Fruit fly (Drosophila melanogaster) whole organism, embryonic: ENCODE data around the gene pck.

ENCODE experiments used
- Asciz ChIP-seq: fragments of 200-800 bp; sonication (Bioruptor generic); optimal IDR thresholded peaks from 2 replicates; lab custom pipeline; 2017; ENCODE audit warnings: missing biosample characterization, mild to moderate bottlenecking, missing genetic modification characterization, missing genetic modification reagents
- B-H1 ChIP-seq: fragments of 200-800 bp; sonication (Bioruptor generic); IDR thresholded peaks from 3 replicates; pipeline ENCODE4 v1.3.6; 2022; ENCODE audit warnings: missing biosample characterization, missing genetic modification characterization
- Bdp1 ChIP-seq: fragments of 200-800 bp; sonication (Bioruptor generic); optimal IDR thresholded peaks from 3 replicates; lab custom pipeline; 2016; ENCODE audit warnings: missing biosample characterization, missing genetic modification characterization
- CG10147 ChIP-seq: fragments of 200-800 bp; sonication (Bioruptor generic); optimal IDR thresholded peaks from 2 replicates; lab custom pipeline; 2019; ENCODE audit warnings: missing biosample characterization, mild to moderate bottlenecking, missing genetic modification characterization, moderate library complexity
- CG12391 ChIP-seq: fragments of 200-800 bp; sonication (Bioruptor generic); optimal IDR thresholded peaks from 3 replicates; lab custom pipeline; 2018; ENCODE audit warnings: missing biosample characterization, mild to moderate bottlenecking, missing genetic modification characterization, moderate library complexity
- CG14014 ChIP-seq: fragments of 200-800 bp; sonication (Bioruptor generic); IDR thresholded peaks from 2 replicates; pipeline ENCODE4 v1.3.6; 2022; ENCODE audit warnings: missing biosample characterization, missing genetic modification characterization
- CG16863 ChIP-seq: fragments of 200-800 bp; sonication (Bioruptor generic); optimal IDR thresholded peaks from 3 replicates; lab custom pipeline; 2016; ENCODE audit warnings: missing biosample characterization, missing genetic modification characterization
- CG1832 ChIP-seq: fragments of 200-800 bp; sonication (Bioruptor generic); optimal IDR thresholded peaks from 2 replicates; lab custom pipeline; 2017; ENCODE audit warnings: missing biosample characterization, mild to moderate bottlenecking, missing genetic modification characterization, inconsistent platforms
- CG18619 ChIP-seq: fragments of 200-800 bp; sonication (Bioruptor generic); optimal IDR thresholded peaks from 3 replicates; lab custom pipeline; 2017; ENCODE audit warnings: missing biosample characterization, mild to moderate bottlenecking, missing genetic modification characterization
- CG31224 ChIP-seq: fragments of 200-800 bp; sonication (Bioruptor generic); IDR thresholded peaks from 2 replicates; pipeline ENCODE4 v1.3.6; 2022; ENCODE audit warnings: missing biosample characterization, missing genetic modification characterization
- CG32767 ChIP-seq: fragments of 200-800 bp; sonication (Bioruptor generic); IDR thresholded peaks from 2 replicates; pipeline ENCODE4 v1.3.6; 2022; ENCODE audit warnings: missing biosample characterization, missing genetic modification characterization
- CG32772 ChIP-seq: fragments of 200-800 bp; sonication (Bioruptor generic); IDR thresholded peaks from 2 replicates; pipeline ENCODE4 v1.3.6; 2022; ENCODE audit warnings: missing biosample characterization, missing genetic modification characterization
- CG4360 ChIP-seq: fragments of 200-800 bp; sonication (Bioruptor generic); IDR thresholded peaks from 2 replicates; pipeline ENCODE4 v1.3.6; 2022; ENCODE audit warnings: missing biosample characterization, missing genetic modification characterization
- CG4404 ChIP-seq: fragments of 200-800 bp; sonication (Bioruptor generic); IDR thresholded peaks from 2 replicates; pipeline ENCODE4 v1.3.6; 2022; ENCODE audit warnings: missing biosample characterization, missing genetic modification characterization
- CG4707 ChIP-seq: fragments of 200-800 bp; sonication (Bioruptor generic); optimal IDR thresholded peaks from 2 replicates; lab custom pipeline; 2018; ENCODE audit warnings: missing biosample characterization, mild to moderate bottlenecking, missing genetic modification characterization, moderate library complexity
- CG5953 ChIP-seq: fragments of 200-800 bp; sonication (Bioruptor generic); IDR thresholded peaks from 2 replicates; pipeline ENCODE4 v1.3.6; 2022; ENCODE audit warnings: missing biosample characterization, missing genetic modification characterization
- CG6654 ChIP-seq: fragments of 200-800 bp; sonication (Bioruptor generic); optimal IDR thresholded peaks from 2 replicates; lab custom pipeline; 2017; ENCODE audit warnings: missing biosample characterization, mild to moderate bottlenecking, missing genetic modification characterization
- CG7357 ChIP-seq: fragments of 200-800 bp; sonication (Bioruptor generic); IDR thresholded peaks from 3 replicates; pipeline ENCODE4 v1.3.6; 2022; ENCODE audit warnings: missing biosample characterization, missing genetic modification characterization
- CG9609 ChIP-seq: fragments of 200-800 bp; sonication (Bioruptor generic); optimal IDR thresholded peaks from 3 replicates; lab custom pipeline; 2016; ENCODE audit warnings: missing biosample characterization, missing genetic modification characterization
- Chrac-16 ChIP-seq: fragments of 200-800 bp; sonication (Bioruptor generic); optimal IDR thresholded peaks from 3 replicates; lab custom pipeline; 2016; ENCODE audit warnings: missing biosample characterization, missing genetic modification characterization
- Dp ChIP-seq: fragments of 200-800 bp; sonication (Bioruptor generic); optimal IDR thresholded peaks from 2 replicates; lab custom pipeline; 2018; ENCODE audit warnings: missing biosample characterization, mild to moderate bottlenecking, missing genetic modification characterization, moderate library complexity
- Dref ChIP-seq: fragments of 200-800 bp; sonication (Bioruptor generic); IDR thresholded peaks from 2 replicates; pipeline ENCODE4 v1.3.6; 2022; ENCODE audit warnings: missing biosample characterization, missing genetic modification characterization
- GATAe ChIP-seq: fragments of 200-800 bp; sonication (Bioruptor generic); conservative IDR thresholded peaks from 2 replicates; pipeline ENCODE4 v1.3.6; 2022; ENCODE audit warnings: missing biosample characterization, missing genetic modification characterization
- Hand ChIP-seq: fragments of 200-800 bp; sonication (Bioruptor generic); optimal IDR thresholded peaks from 2 replicates; lab custom pipeline; 2017; ENCODE audit warnings: mild to moderate bottlenecking, missing biosample characterization, missing genetic modification reagents, missing genetic modification characterization
- Hey ChIP-seq: fragments of 200-800 bp; sonication (Bioruptor generic); optimal IDR thresholded peaks from 3 replicates; lab custom pipeline; 2018; ENCODE audit warnings: missing biosample characterization, mild to moderate bottlenecking, missing genetic modification characterization
- Lim3 ChIP-seq: fragments of 200-800 bp; sonication (Bioruptor generic); IDR thresholded peaks from 2 replicates; pipeline ENCODE4 v1.3.6; 2022; ENCODE audit warnings: missing biosample characterization, missing genetic modification characterization
- MESR4 ChIP-seq: fragments of 200-800 bp; sonication (Bioruptor generic); optimal IDR thresholded peaks from 2 replicates; lab custom pipeline; 2018; ENCODE audit warnings: missing biosample characterization, mild to moderate bottlenecking, missing genetic modification characterization, moderate library complexity
- Meics ChIP-seq: fragments of 200-800 bp; sonication (Bioruptor generic); optimal IDR thresholded peaks from 2 replicates; lab custom pipeline; 2017; ENCODE audit warnings: missing biosample characterization, mild to moderate bottlenecking, missing genetic modification characterization
- Myb ChIP-seq: fragments of 200-800 bp; sonication (Bioruptor generic); optimal IDR thresholded peaks from 2 replicates; lab custom pipeline; 2016; ENCODE audit warnings: missing biosample characterization, missing genetic modification characterization
- NC2β ChIP-seq: fragments of 200-800 bp; sonication (Bioruptor generic); optimal IDR thresholded peaks from 2 replicates; lab custom pipeline; 2016; ENCODE audit warnings: missing biosample characterization, missing genetic modification characterization
- NK7.1 ChIP-seq: fragments of 200-800 bp; sonication (Bioruptor generic); optimal IDR thresholded peaks from 3 replicates; lab custom pipeline; 2016; ENCODE audit warnings: missing biosample characterization, missing genetic modification characterization
- Nf-YA ChIP-seq: fragments of 200-800 bp; sonication (Bioruptor generic); IDR thresholded peaks from 2 replicates; pipeline ENCODE4 v1.3.6; 2022; ENCODE audit warnings: missing biosample characterization, missing genetic modification characterization
- Sin3A ChIP-seq: fragments of >200 bp; optimal IDR thresholded peaks from 2 replicates; lab custom pipeline; 2018
- cwo ChIP-seq: fragments of 200-800 bp; sonication (Bioruptor generic); optimal IDR thresholded peaks from 3 replicates; lab custom pipeline; 2017; ENCODE audit warnings: missing biosample characterization, missing genetic modification characterization, mild to moderate bottlenecking, moderate library complexity, missing genetic modification reagents
- da ChIP-seq: fragments of 200-800 bp; sonication (Bioruptor generic); optimal IDR thresholded peaks from 2 replicates; lab custom pipeline; 2016; ENCODE audit warnings: missing biosample characterization, missing genetic modification characterization
- dmrt99B ChIP-seq: fragments of 200-800 bp; sonication (Bioruptor generic); optimal IDR thresholded peaks from 2 replicates; lab custom pipeline; 2018; ENCODE audit warnings: missing biosample characterization, mild to moderate bottlenecking, missing genetic modification characterization, moderate library complexity
- ems ChIP-seq: fragments of 200-800 bp; sonication (Bioruptor generic); optimal IDR thresholded peaks from 3 replicates; lab custom pipeline; 2016; ENCODE audit warnings: missing biosample characterization, missing genetic modification characterization
- ewg ChIP-seq: fragments of 200-800 bp; sonication (Bioruptor generic); optimal IDR thresholded peaks from 3 replicates; lab custom pipeline; 2017; ENCODE audit warnings: mild to moderate bottlenecking, missing biosample characterization, missing genetic modification reagents, missing genetic modification characterization
- fd3F ChIP-seq: fragments of 200-800 bp; sonication (Bioruptor generic); optimal IDR thresholded peaks from 2 replicates; lab custom pipeline; 2018; ENCODE audit warnings: missing biosample characterization, mild to moderate bottlenecking, missing genetic modification characterization, moderate library complexity
- fd64A ChIP-seq: fragments of 200-800 bp; sonication (Bioruptor generic); optimal IDR thresholded peaks from 3 replicates; lab custom pipeline; 2018; ENCODE audit warnings: missing biosample characterization, mild to moderate bottlenecking, missing genetic modification characterization
- inv ChIP-seq: fragments of 200-800 bp; sonication (Bioruptor generic); IDR thresholded peaks from 2 replicates; pipeline ENCODE4 v1.3.6; 2022; ENCODE audit warnings: missing biosample characterization, missing genetic modification characterization; ENCODE audit not compliant: partially characterized antibody
- ken ChIP-seq: fragments of 200-800 bp; sonication (Bioruptor generic); IDR thresholded peaks from 3 replicates; pipeline ENCODE4 v1.3.6; 2022; ENCODE audit warnings: missing biosample characterization, missing genetic modification characterization
- kni ChIP-seq: fragments of 200-800 bp; sonication (Bioruptor generic); optimal IDR thresholded peaks from 3 replicates; lab custom pipeline; 2017; ENCODE audit warnings: mild to moderate bottlenecking, missing biosample characterization, missing genetic modification reagents, missing genetic modification characterization
- mirr ChIP-seq: fragments of 200-800 bp; sonication (Bioruptor generic); optimal IDR thresholded peaks from 3 replicates; lab custom pipeline; 2018; ENCODE audit warnings: missing biosample characterization, mild to moderate bottlenecking, missing genetic modification characterization
- odd ChIP-seq: fragments of 200-800 bp; sonication (Bioruptor generic); optimal IDR thresholded peaks from 2 replicates; lab custom pipeline; 2017; ENCODE audit warnings: missing biosample characterization, mild to moderate bottlenecking, missing genetic modification characterization
- pita ChIP-seq: fragments of 200-800 bp; sonication (Bioruptor generic); optimal IDR thresholded peaks from 2 replicates; lab custom pipeline; 2017; ENCODE audit warnings: missing biosample characterization, mild to moderate bottlenecking, missing genetic modification characterization
- pzg ChIP-seq: fragments of 200-800 bp; sonication (Bioruptor generic); optimal IDR thresholded peaks from 3 replicates; lab custom pipeline; 2018; ENCODE audit warnings: missing biosample characterization, mild to moderate bottlenecking, missing genetic modification characterization, moderate library complexity
- ro ChIP-seq: fragments of 200-800 bp; sonication (Bioruptor generic); IDR thresholded peaks from 2 replicates; pipeline ENCODE4 v1.3.6; 2022; ENCODE audit warnings: missing biosample characterization, missing genetic modification characterization
- schlank ChIP-seq: fragments of 200-800 bp; sonication (Bioruptor generic); optimal IDR thresholded peaks from 2 replicates; lab custom pipeline; 2018; ENCODE audit warnings: missing biosample characterization, mild to moderate bottlenecking, missing genetic modification characterization
- ssp ChIP-seq: fragments of 200-800 bp; sonication (Bioruptor generic); IDR thresholded peaks from 2 replicates; pipeline ENCODE4 v1.3.6; 2022; ENCODE audit warnings: missing biosample characterization, missing genetic modification characterization
- toy ChIP-seq: fragments of 200-800 bp; sonication (Bioruptor generic); IDR thresholded peaks from 2 replicates; pipeline ENCODE4 v1.3.6; 2022; ENCODE audit warnings: missing biosample characterization, missing genetic modification characterization
- tx ChIP-seq: fragments of 200-800 bp; sonication (Bioruptor generic); optimal IDR thresholded peaks from 2 replicates; lab custom pipeline; 2016; ENCODE audit warnings: missing biosample characterization, missing genetic modification characterization

The pck gene

DNA sequence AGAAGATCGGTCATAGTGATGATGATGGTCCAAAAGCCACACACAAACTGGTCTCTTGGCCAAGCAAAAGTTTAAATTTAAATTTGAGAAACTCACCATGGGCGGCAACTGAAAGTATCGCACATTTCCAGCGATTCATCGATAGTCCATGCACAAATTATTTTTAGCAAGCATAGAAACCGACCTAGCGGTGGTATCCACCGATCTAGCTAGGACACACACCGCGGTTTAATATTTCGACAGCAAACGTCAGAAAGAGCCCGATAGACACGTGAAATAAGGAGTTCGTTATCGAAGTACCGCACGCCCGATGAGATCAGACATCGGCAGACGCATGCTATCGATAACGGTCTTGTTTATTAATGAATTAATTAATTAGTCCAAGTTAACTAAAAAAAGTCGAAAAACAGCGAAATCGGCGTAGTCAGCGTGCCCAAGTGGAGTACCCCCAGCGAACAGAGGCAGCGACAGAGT is 42.3 kb downstream of the pck start, which contains the start of gene CG14795 (continued):
- no peak for TF ChIP-seq NK7.1 (GFP tag; lab: Kevin White, UChicago)
- no peak for TF ChIP-seq Nf-YA (GFP tag; lab: Robert Waterston, UW)
- peak; percentile 23 for TF ChIP-seq CG12391
- no peak for TF ChIP-seq fd64A (GFP tag; lab: Kevin White, UChicago)
- peak; percentile 44 for TF ChIP-seq CG9609 (GFP tag; lab: Kevin White, UChicago)
- peak; percentile 75 for TF ChIP-seq Sin3A (lab: Kevin White, UChicago)
- no peak for TF ChIP-seq CG31224 (GFP tag; lab: Robert Waterston, UW)
- no peak for TF ChIP-seq B-H1 (GFP tag; lab: Robert Waterston, UW)
- TF ChIP-seq Hand (GFP tag; lab: Kevin White, UChicago): no peak
- TF ChIP-seq NC2β (GFP tag; lab: Kevin White, UChicago): peak; percentile 67
- no peak for TF ChIP-seq CG14014
- peak; percentile 94 for TF ChIP-seq Dp (GFP tag; lab: Kevin White, UChicago)
- no peak for TF ChIP-seq ro (GFP tag; lab: Robert Waterston, UW)
- no peak for TF ChIP-seq schlank (tag; lab: Kevin White, UChicago)
- TF ChIP-seq CG4360 (GFP tag; lab: Robert Waterston, UW): no peak
- TF ChIP-seq CG6654 (GFP tag; lab: Kevin White, UChicago): no peak
- peak; percentile 59; the same call in 1 of the 3 replicates for TF ChIP-seq ken (GFP tag; lab: Robert Waterston, UW)
- peak; percentile 18 for TF ChIP-seq Bdp1
- TF ChIP-seq fd3F: no peak
- TF ChIP-seq CG4707 (GFP tag; lab: Kevin White, UChicago): no peak
- TF ChIP-seq CG7357 (GFP tag; lab: Robert Waterston, UW): no peak
- no peak for TF ChIP-seq CG32772 (GFP tag; lab: Robert Waterston, UW)
- no peak for TF ChIP-seq Chrac-16 (GFP tag; lab: Kevin White, UChicago)
- no peak for TF ChIP-seq cwo (GFP tag; lab: Kevin White, UChicago)
- peak; percentile 99 for TF ChIP-seq Dref (GFP tag; lab: Robert Waterston, UW)
- TF ChIP-seq Hey (tag; lab: Kevin White, UChicago): peak; percentile 0
- peak; percentile 91 for TF ChIP-seq MESR4 (GFP tag; lab: Kevin White, UChicago)
- no peak for TF ChIP-seq CG32767 (GFP tag; lab: Robert Waterston, UW)
- peak; percentile 29 for TF ChIP-seq ems
- TF ChIP-seq CG4404 (GFP tag; lab: Robert Waterston, UW): no peak
- no peak for TF ChIP-seq CG5953 (GFP tag; lab: Robert Waterston, UW)
- no peak for TF ChIP-seq kni (GFP tag; lab: Kevin White, UChicago)
- TF ChIP-seq CG10147 (GFP tag; lab: Kevin White, UChicago): no peak
- TF ChIP-seq pzg (GFP tag; lab: Kevin White, UChicago): peak; percentile 99
- TF ChIP-seq dmrt99B (tag; lab: Kevin White, UChicago): no peak
- TF ChIP-seq mirr (GFP tag; lab: Kevin White, UChicago): no peak
- no peak for TF ChIP-seq Lim3
- peak; percentile 45 for TF ChIP-seq ewg (GFP tag; lab: Kevin White, UChicago)
- TF ChIP-seq Asciz: no peak
- no peak for TF ChIP-seq tx (GFP tag; lab: Kevin White, UChicago)
- TF ChIP-seq GATAe (GFP tag; lab: Robert Waterston, UW): no peak
- no peak for TF ChIP-seq odd
- no peak for TF ChIP-seq CG18619 (GFP tag; lab: Kevin White, UChicago)
- peak; percentile 91 for TF ChIP-seq inv
- TF ChIP-seq CG16863 (GFP tag; lab: Kevin White, UChicago): no peak
- peak; percentile 94 for TF ChIP-seq Myb (GFP tag; lab: Kevin White, UChicago)
- TF ChIP-seq ssp: 0 out of 2 replicates have a peak, but pooled peaks have one; percentile 28
- no peak for TF ChIP-seq CG1832 (GFP tag; lab: Kevin White, UChicago)
- TF ChIP-seq da (GFP tag; lab: Kevin White, UChicago): no peak
- TF ChIP-seq Meics (GFP tag; lab: Kevin White, UChicago): no peak
- peak; percentile 97 for TF ChIP-seq pita
- TF ChIP-seq toy (GFP tag; lab: Robert Waterston, UW): no peak
